Fruit fly (Drosophila melanogaster) whole organism, embryonic: ENCODE measurements around the gene dachs.

ENCODE experiments used
- Atf6 ChIP-seq: fragments of 200-800 bp; sonication (Bioruptor generic); IDR thresholded peaks from 2 replicates; pipeline ENCODE4 v1.3.6; 2022; ENCODE audit warnings: missing biosample characterization, missing genetic modification characterization
- CG11696 ChIP-seq: fragments of 200-800 bp; sonication (Bioruptor generic); IDR thresholded peaks from 2 replicates; pipeline ENCODE4 v1.3.6; 2022; ENCODE audit warnings: missing biosample characterization, missing genetic modification characterization
- CG1233 ChIP-seq: fragments of 200-800 bp; sonication (Bioruptor generic); optimal IDR thresholded peaks from 4 replicates; lab custom pipeline; 2018; ENCODE audit warnings: missing biosample characterization, mild to moderate bottlenecking, missing genetic modification characterization
- CG12391 ChIP-seq: fragments of 200-800 bp; sonication (Bioruptor generic); optimal IDR thresholded peaks from 3 replicates; lab custom pipeline; 2018; ENCODE audit warnings: missing biosample characterization, mild to moderate bottlenecking, missing genetic modification characterization, moderate library complexity
- CG12659 ChIP-seq: fragments of 200-800 bp; sonication (Bioruptor generic); optimal IDR thresholded peaks from 3 replicates; lab custom pipeline; 2017; ENCODE audit warnings: mild to moderate bottlenecking, missing biosample characterization, missing genetic modification reagents, missing genetic modification characterization
- CG13296 ChIP-seq: fragments of 200-800 bp; sonication (Bioruptor generic); optimal IDR thresholded peaks from 3 replicates; lab custom pipeline; 2018; ENCODE audit warnings: missing biosample characterization, mild to moderate bottlenecking, missing genetic modification characterization
- CG17568 ChIP-seq: fragments of 200-800 bp; sonication (Bioruptor generic); optimal IDR thresholded peaks from 2 replicates; lab custom pipeline; 2018; ENCODE audit warnings: missing biosample characterization, mild to moderate bottlenecking, missing genetic modification characterization, moderate library complexity
- CG17912 ChIP-seq: fragments of 200-800 bp; sonication (Bioruptor generic); optimal IDR thresholded peaks from 2 replicates; lab custom pipeline; 2018; ENCODE audit warnings: missing biosample characterization, mild to moderate bottlenecking, missing genetic modification characterization
- CG18011 ChIP-seq: fragments of 200-800 bp; sonication (Bioruptor generic); optimal IDR thresholded peaks from 2 replicates; lab custom pipeline; 2017; ENCODE audit warnings: missing biosample characterization, missing genetic modification characterization, mild to moderate bottlenecking, moderate library complexity, missing genotype
- CG18764 ChIP-seq: fragments of 200-800 bp; sonication (Bioruptor generic); optimal IDR thresholded peaks from 3 replicates; lab custom pipeline; 2016; ENCODE audit warnings: missing biosample characterization, missing genetic modification characterization
- CG2199 ChIP-seq: fragments of 200-800 bp; sonication (Bioruptor generic); IDR thresholded peaks from 3 replicates; pipeline ENCODE4 v1.3.6; 2022; ENCODE audit warnings: missing biosample characterization, missing genetic modification characterization
- CG30431 ChIP-seq: fragments of 200-800 bp; sonication (Bioruptor generic); optimal IDR thresholded peaks from 2 replicates; lab custom pipeline; 2017; ENCODE audit warnings: missing biosample characterization, missing genetic modification characterization
- CG4360 ChIP-seq: fragments of 200-800 bp; sonication (Bioruptor generic); IDR thresholded peaks from 2 replicates; pipeline ENCODE4 v1.3.6; 2022; ENCODE audit warnings: missing biosample characterization, missing genetic modification characterization
- CG4820 ChIP-seq: fragments of 200-800 bp; sonication (Bioruptor generic); optimal IDR thresholded peaks from 3 replicates; lab custom pipeline; 2016; ENCODE audit warnings: missing biosample characterization, missing genetic modification characterization
- CG5953 ChIP-seq: fragments of 200-800 bp; sonication (Bioruptor generic); IDR thresholded peaks from 2 replicates; pipeline ENCODE4 v1.3.6; 2022; ENCODE audit warnings: missing biosample characterization, missing genetic modification characterization
- CG6791 ChIP-seq: fragments of 200-800 bp; sonication (Bioruptor generic); IDR thresholded peaks from 3 replicates; pipeline ENCODE4 v1.3.6; 2022; ENCODE audit warnings: missing biosample characterization, missing genetic modification characterization; ENCODE audit not compliant: partially characterized antibody
- CG7271 ChIP-seq: fragments of 200-800 bp; sonication (Bioruptor generic); optimal IDR thresholded peaks from 2 replicates; lab custom pipeline; 2018; ENCODE audit warnings: missing biosample characterization, mild to moderate bottlenecking, missing genetic modification characterization, moderate library complexity
- CG8089 ChIP-seq: fragments of 200-800 bp; sonication (Bioruptor generic); optimal IDR thresholded peaks from 3 replicates; lab custom pipeline; 2016; ENCODE audit warnings: missing biosample characterization, missing genetic modification characterization
- Dek ChIP-seq: fragments of 200-800 bp; sonication (Bioruptor generic); optimal IDR thresholded peaks from 3 replicates; lab custom pipeline; 2019; ENCODE audit warnings: missing biosample characterization, mild to moderate bottlenecking, missing genetic modification characterization, moderate library complexity
- Dip3 ChIP-seq: fragments of 200-800 bp; sonication (Bioruptor generic); optimal IDR thresholded peaks from 3 replicates; lab custom pipeline; 2016; ENCODE audit warnings: missing biosample characterization, missing genetic modification characterization
- H2.0 ChIP-seq: fragments of 200-800 bp; sonication (Bioruptor generic); IDR thresholded peaks from 2 replicates; pipeline ENCODE4 v1.3.6; 2022; ENCODE audit warnings: missing biosample characterization, missing genetic modification characterization
- Hr3 ChIP-seq: fragments of 200-800 bp; sonication (Bioruptor generic); optimal IDR thresholded peaks from 3 replicates; lab custom pipeline; 2016; ENCODE audit warnings: missing biosample characterization, missing genetic modification characterization
- Hr78 ChIP-seq, 2 experiments: fragments of 200-800 bp in 1 of 2; fragments of >200 bp in 1 of 2; sonication (Bioruptor generic) in 1 of 2; optimal IDR thresholded peaks; 2 replicates each; lab custom pipeline; 2017 to 2019; ENCODE audit warnings: missing biosample characterization in 2 of 2, missing genetic modification characterization in 2 of 2, mild to moderate bottlenecking in 1 of 2, moderate library complexity in 1 of 2
- Side ChIP-seq: fragments of 200-800 bp; sonication (Bioruptor generic); optimal IDR thresholded peaks from 2 replicates; lab custom pipeline; 2016; ENCODE audit warnings: missing biosample characterization, missing genetic modification characterization
- Taf1 ChIP-seq: fragments of 200-800 bp; sonication (Bioruptor generic); IDR thresholded peaks from 2 replicates; pipeline ENCODE4 v1.3.6; 2022; ENCODE audit warnings: missing biosample characterization, missing genetic modification characterization
- ab ChIP-seq: fragments of 200-800 bp; sonication (Bioruptor generic); optimal IDR thresholded peaks from 2 replicates; lab custom pipeline; 2016; ENCODE audit warnings: missing biosample characterization, missing genetic modification characterization
- aop ChIP-seq: fragments of 200-800 bp; sonication (Bioruptor generic); IDR thresholded peaks from 2 replicates; pipeline ENCODE4 v1.3.6; 2022; ENCODE audit warnings: missing biosample characterization, missing genetic modification characterization
- cas ChIP-seq: fragments of 200-800 bp; sonication (Bioruptor generic); IDR thresholded peaks from 2 replicates; pipeline ENCODE4 v1.3.6; 2022; ENCODE audit warnings: missing biosample characterization, missing genetic modification characterization
- cato ChIP-seq: fragments of 200-800 bp; sonication (Bioruptor generic); optimal IDR thresholded peaks from 2 replicates; lab custom pipeline; 2016; ENCODE audit warnings: missing biosample characterization, missing genetic modification characterization, borderline replicate concordance
- emc ChIP-seq: fragments of 200-800 bp; sonication (Bioruptor generic); optimal IDR thresholded peaks from 2 replicates; lab custom pipeline; 2016; ENCODE audit warnings: missing biosample characterization, missing genetic modification characterization
- fd64A ChIP-seq: fragments of 200-800 bp; sonication (Bioruptor generic); optimal IDR thresholded peaks from 3 replicates; lab custom pipeline; 2018; ENCODE audit warnings: missing biosample characterization, mild to moderate bottlenecking, missing genetic modification characterization
- gro ChIP-seq: fragments of 200-800 bp; sonication (Bioruptor generic); optimal IDR thresholded peaks from 2 replicates; lab custom pipeline; 2016; ENCODE audit warnings: missing biosample characterization, missing genetic modification characterization
- jing ChIP-seq: fragments of 200-800 bp; sonication (Bioruptor generic); optimal IDR thresholded peaks from 2 replicates; lab custom pipeline; 2018; ENCODE audit warnings: missing biosample characterization, mild to moderate bottlenecking, missing genetic modification characterization
- lilli ChIP-seq: fragments of 200-800 bp; sonication (Bioruptor generic); optimal IDR thresholded peaks from 3 replicates; lab custom pipeline; 2016; ENCODE audit warnings: missing biosample characterization, missing genetic modification characterization
- luna ChIP-seq: fragments of 200-800 bp; sonication (Bioruptor generic); optimal IDR thresholded peaks from 2 replicates; lab custom pipeline; 2016; ENCODE audit warnings: missing biosample characterization, missing genetic modification characterization
- mld ChIP-seq: fragments of 200-800 bp; sonication (Bioruptor generic); IDR thresholded peaks from 3 replicates; pipeline ENCODE4 v1.3.6; 2022; ENCODE audit warnings: missing biosample characterization, missing genetic modification characterization; ENCODE audit not compliant: partially characterized antibody
- nerfin-1 ChIP-seq: fragments of 200-800 bp; sonication (Bioruptor generic); optimal IDR thresholded peaks from 3 replicates; lab custom pipeline; 2019; ENCODE audit warnings: missing biosample characterization, mild to moderate bottlenecking, missing genetic modification characterization, moderate library complexity
- org-1 ChIP-seq: fragments of 200-800 bp; sonication (Bioruptor generic); optimal IDR thresholded peaks from 2 replicates; lab custom pipeline; 2017; ENCODE audit warnings: missing biosample characterization, missing genetic modification characterization
- prd ChIP-seq, 3 experiments: fragments of >200 bp in 2 of 3; fragments of 200-800 bp in 1 of 3; sonication (Bioruptor generic) in 1 of 3; optimal IDR thresholded peaks in 2 of 3; IDR thresholded peaks in 1 of 3; 2 replicates in 2 of 3; 3 replicates in 1 of 3; pipeline versions ENCODE4 v1.3.6 to Lab custom; 2017 to 2022; ENCODE audit warnings: missing biosample characterization in 1 of 3, missing genetic modification characterization in 1 of 3
- ro ChIP-seq: fragments of 200-800 bp; sonication (Bioruptor generic); IDR thresholded peaks from 2 replicates; pipeline ENCODE4 v1.3.6; 2022; ENCODE audit warnings: missing biosample characterization, missing genetic modification characterization
- sisA ChIP-seq: fragments of 200-800 bp; sonication (Bioruptor generic); IDR thresholded peaks from 2 replicates; pipeline ENCODE4 v1.3.6; 2022; ENCODE audit warnings: missing biosample characterization, missing genetic modification characterization
- ssp ChIP-seq: fragments of 200-800 bp; sonication (Bioruptor generic); IDR thresholded peaks from 2 replicates; pipeline ENCODE4 v1.3.6; 2022; ENCODE audit warnings: missing biosample characterization, missing genetic modification characterization
- stwl ChIP-seq: fragments of 200-800 bp; sonication (Bioruptor generic); optimal IDR thresholded peaks from 3 replicates; lab custom pipeline; 2018; ENCODE audit warnings: missing biosample characterization, mild to moderate bottlenecking, missing genetic modification characterization, moderate library complexity
- tna ChIP-seq: fragments of 200-800 bp; sonication (Bioruptor generic); IDR thresholded peaks from 2 replicates; pipeline ENCODE4 v1.3.6; 2022; ENCODE audit warnings: missing biosample characterization, missing genetic modification characterization; ENCODE audit not compliant: partially characterized antibody
- twi ChIP-seq: fragments of 200-800 bp; optimal IDR thresholded peaks from 2 replicates; lab custom pipeline; 2019; ENCODE audit warnings: missing biosample characterization, mild to moderate bottlenecking, missing genetic modification characterization, moderate library complexity
- tx ChIP-seq: fragments of 200-800 bp; sonication (Bioruptor generic); optimal IDR thresholded peaks from 2 replicates; lab custom pipeline; 2016; ENCODE audit warnings: missing biosample characterization, missing genetic modification characterization
- unpg ChIP-seq: fragments of 200-800 bp; sonication (Bioruptor generic); optimal IDR thresholded peaks from 3 replicates; lab custom pipeline; 2018; ENCODE audit warnings: missing biosample characterization, mild to moderate bottlenecking, missing genetic modification characterization, moderate library complexity
- yki ChIP-seq: fragments of >200 bp; optimal IDR thresholded peaks from 3 replicates; lab custom pipeline; 2018
- zfh1 ChIP-seq: fragments of 200-800 bp; sonication (Bioruptor generic); IDR thresholded peaks from 3 replicates; pipeline ENCODE4 v1.3.6; 2022; ENCODE audit warnings: missing biosample characterization, missing genetic modification characterization
- zfh2 ChIP-seq: fragments of 200-800 bp; sonication (Bioruptor generic); optimal IDR thresholded peaks from 2 replicates; lab custom pipeline; 2016; ENCODE audit warnings: missing biosample characterization, missing genetic modification characterization

dachs gene

DNA sequence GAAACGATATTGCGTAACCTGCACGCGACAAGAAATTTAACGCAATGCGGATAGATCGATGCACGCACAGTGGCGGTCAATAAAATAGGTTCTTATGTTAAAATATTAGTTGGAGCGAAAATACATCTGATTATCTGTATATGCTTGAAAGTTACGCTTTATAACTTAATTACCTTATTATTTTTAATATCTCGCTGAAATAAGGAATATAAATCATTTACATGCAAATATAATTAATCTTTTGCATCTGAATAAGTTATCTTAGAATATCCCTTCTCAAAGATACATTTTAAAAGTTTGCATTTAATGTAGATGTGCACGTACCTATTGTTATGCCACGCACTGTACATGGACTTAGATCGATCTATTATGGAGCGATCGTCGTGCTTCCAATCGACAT lies 5.0 kb downstream of the dachs start (continued):
- TF ChIP-seq CG30431 (GFP tag; lab: Kevin White, UChicago) (no peak), CG8089 (no peak), sisA (GFP tag; lab: Robert Waterston, UW) (peak; percentile 17; the same call in 1 of the 2 replicates), CG2199 (GFP tag; lab: Robert Waterston, UW) (no peak), prd (optimal IDR thresholded peaks at IDR 0.05; lab: Kevin White, UChicago) (no peak), prd (GFP tag; IDR thresholded peaks at IDR 0.05; lab: Robert Waterston, UW) (peak; percentile 61; the same call in 2 of the 3 replicates), Dek (tag; lab: Kevin White, UChicago) (no peak), CG1233 (no peak), CG17912 (GFP tag; lab: Kevin White, UChicago) (no peak), unpg (GFP tag; lab: Kevin White, UChicago) (peak; percentile 32), emc (GFP tag; lab: Kevin White, UChicago) (no peak), Atf6 (GFP tag; lab: Robert Waterston, UW) (no peak), ssp (GFP tag; lab: Robert Waterston, UW) (no peak), CG6791 (GFP tag; lab: Robert Waterston, UW) (no peak), CG11696 (GFP tag; lab: Robert Waterston, UW) (peak; percentile 39; the same call in 1 of the 2 replicates), cas (GFP tag; lab: Robert Waterston, UW) (no peak), aop (GFP tag; lab: Robert Waterston, UW) (no peak), yki (no peak), Dip3 (GFP tag; lab: Kevin White, UChicago) (no peak), Hr3 (GFP tag; lab: Kevin White, UChicago) (peak; percentile 15), cato (GFP tag; lab: Kevin White, UChicago) (no peak), CG7271 (tag; lab: Kevin White, UChicago) (no peak), stwl (tag; lab: Kevin White, UChicago) (no peak), Side (no peak), tna (GFP tag; lab: Robert Waterston, UW) (no peak), fd64A (GFP tag; lab: Kevin White, UChicago) (no peak)
- TF ChIP-seq, all 482 proteins: peak for 79

- TF ChIP-seq twi (no peak), CG17568 (GFP tag; lab: Kevin White, UChicago) (no peak), org-1 (GFP tag; lab: Kevin White, UChicago) (no peak), aop (GFP tag; lab: Robert Waterston, UW) (no peak), cato (GFP tag; lab: Kevin White, UChicago) (no peak), CG12659 (GFP tag; lab: Kevin White, UChicago) (no peak), gro (GFP tag; lab: Kevin White, UChicago) (no peak), zfh2 (no peak), H2.0 (GFP tag; lab: Robert Waterston, UW) (peak; percentile 51; the same call in 1 of the 2 replicates), tx (no peak), zfh1 (GFP tag; lab: Robert Waterston, UW) (peak; percentile 79), CG18011 (GFP tag; lab: Kevin White, UChicago) (no peak), luna (GFP tag; lab: Kevin White, UChicago) (no peak), CG5953 (GFP tag; lab: Robert Waterston, UW) (0 out of 2 replicates have a peak, but pooled peaks have one; percentile 34), ro (GFP tag; lab: Robert Waterston, UW) (no peak), Taf1 (GFP tag; lab: Robert Waterston, UW) (no peak), Hr78 (GFP tag; optimal IDR thresholded peaks at IDR 0.05; lab: Kevin White, UChicago) (no peak), fd64A (GFP tag; lab: Kevin White, UChicago) (no peak), mld (GFP tag; lab: Robert Waterston, UW) (no peak), lilli (GFP tag; lab: Kevin White, UChicago) (peak; percentile 33), CG13296 (GFP tag; lab: Kevin White, UChicago) (no peak), CG4820 (peak; percentile 35), CG12391 (tag; lab: Kevin White, UChicago) (peak; percentile 45), CG4360 (GFP tag; lab: Robert Waterston, UW) (no peak; the same call in 1 of the 2 replicates), jing (GFP tag; lab: Kevin White, UChicago) (peak; percentile 18), nerfin-1 (tag; lab: Kevin White, UChicago) (peak; percentile 24), CG18764 (GFP tag; lab: Kevin White, UChicago) (peak; percentile 32), ab (GFP tag; lab: Kevin White, UChicago) (no peak)
These were observed 6.8 kb downstream of the dachs start for dm6 chr2L:8473448-8473847.
